Worm (Caenorhabditis elegans) whole organism, L2 larva: Measurements from ENCODE around the gene inpp-4B.

ENCODE experiments used
- aly-2 ChIP-seq: fragments of 150-350 bp; optimal IDR thresholded peaks from 2 replicates; lab custom pipeline; 2014; ENCODE audit warnings: missing biosample characterization, missing genetic modification characterization
- ama-1 ChIP-seq: fragments of 150-350 bp; optimal IDR thresholded peaks from 2 replicates; lab custom pipeline; 2018; ENCODE audit warnings: inconsistent platforms
- blmp-1 ChIP-seq: sonication (generic microtip); optimal IDR thresholded peaks from 2 replicates; lab custom pipeline; 2017; ENCODE audit warnings: missing genetic modification characterization, mild to moderate bottlenecking, missing compliant biosample characterization, antibody characterized with exemption, moderate library complexity; ENCODE audit not compliant: insufficient read depth
- lin-13 ChIP-seq: fragments of 150-350 bp; optimal IDR thresholded peaks from 2 replicates; lab custom pipeline; 2014; ENCODE audit warnings: missing biosample characterization, missing genetic modification reagents, missing genetic modification characterization
- nhr-12 ChIP-seq: fragments of 150-350 bp; optimal IDR thresholded peaks from 2 replicates; lab custom pipeline; 2014; ENCODE audit warnings: missing biosample characterization, missing genetic modification characterization
- nhr-25 ChIP-seq: fragments of 150-350 bp; sonication (generic microtip); optimal IDR thresholded peaks from 3 replicates; lab custom pipeline; 2014; ENCODE audit warnings: missing biosample characterization, missing genetic modification characterization
- snpc-4 ChIP-seq: fragments of 150-350 bp; optimal IDR thresholded peaks from 2 replicates; lab custom pipeline; 2014; ENCODE audit warnings: missing biosample characterization, missing genetic modification characterization
- unc-55 ChIP-seq: fragments of 150-350 bp; sonication (generic microtip); optimal IDR thresholded peaks from 3 replicates; lab custom pipeline; 2014; ENCODE audit warnings: missing biosample characterization, missing genetic modification reagents, missing genetic modification characterization

DNA sequence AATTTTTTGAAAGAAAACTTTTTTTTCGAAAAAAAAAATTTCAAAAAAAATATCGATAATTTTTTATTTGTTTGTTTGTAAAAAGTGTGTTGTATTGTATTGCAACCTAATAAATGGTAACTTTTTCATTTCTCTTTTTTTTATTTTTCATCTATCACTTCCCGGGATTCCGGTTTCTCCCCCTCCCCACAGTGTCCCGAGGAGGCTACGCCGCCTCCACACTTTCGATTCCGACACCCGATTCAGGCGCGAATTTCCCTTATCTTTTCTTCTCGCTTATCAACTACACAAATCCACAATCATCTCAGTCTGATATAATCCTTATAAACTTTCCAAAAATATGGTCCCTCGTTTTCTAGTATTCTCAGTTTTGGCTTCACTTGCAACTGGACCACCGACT is 12.1 kb downstream of the inpp-4B start, which contains the start of gene R01H10.4:
- TF ChIP-seq aly-2 (no peak), nhr-25 (tag; lab: Kevin White, UChicago) (no peak), lin-13 (GFP tag; lab: Kevin White, UChicago) (no peak), ama-1 (no peak), snpc-4 (tag; lab: Kevin White, UChicago) (no peak), nhr-12 (tag; lab: Kevin White, UChicago) (no peak), blmp-1 (tag; lab: Kevin White, UChicago) (no peak), unc-55 (no peak)
